Worm (Caenorhabditis elegans): ENCODE data around the gene tra-4.

tra-4 gene

ce11 chrX:2863946-2864345 is 6.5 kb upstream of the tra-4 start, which contains the start of gene F53B3.6:
F53B3.6 (plus strand) TSS chrX:2864229.
- TF ChIP-seq Y56A3A.18 (GFP tag; IDR thresholded peaks at IDR 0.05) (no peak), zfh-2 (GFP tag; conservative IDR thresholded peaks at IDR 0.05) (0 out of 2 replicates have a peak, but pooled peaks have one; percentile 34)

ce11 chrX:2862372-2862771 is 5.0 kb upstream of the tra-4 start, which contains the start of gene comt-1:
comt-1 (minus strand) TSS chrX:2862472.
- TF ChIP-seq cebp-1 (GFP tag; IDR thresholded peaks at IDR 0.05) (no peak), cebp-1 (tag; optimal IDR thresholded peaks at IDR 0.05) (no peak), F49E8.2 (tag; optimal IDR thresholded peaks at IDR 0.05; ENCODE audit: insufficient read depth) (no peak), nhr-27 (tag; optimal IDR thresholded peaks at IDR 0.05) (no peak), unc-130 (GFP tag; optimal IDR thresholded peaks at IDR 0.05) (no peak), tbx-9 (tag; optimal IDR thresholded peaks at IDR 0.05; ENCODE audit: borderline replicate concordance) (no peak), K12H6.12 (tag; optimal IDR thresholded peaks at IDR 0.05) (no peak)

ce11 chrX:2858380-2858779 is 977 bp upstream of the tra-4 start:
- no peak for TF ChIP-seq Y79H2A.3 (GFP tag; conservative IDR thresholded peaks at IDR 0.05)
- no peak for TF ChIP-seq lin-40 (tag; optimal IDR thresholded peaks at IDR 0.05)
- no peak for TF ChIP-seq K11D2.4 (GFP tag; IDR thresholded peaks at IDR 0.05)
- no peak for TF ChIP-seq ccch-3 (GFP tag; optimal IDR thresholded peaks at IDR 0.05)
- no peak for TF ChIP-seq die-1 (tag; optimal IDR thresholded peaks at IDR 0.05)
- TF ChIP-seq hlh-26 (GFP tag; conservative IDR thresholded peaks at IDR 0.05): no peak
- no peak for TF ChIP-seq F33H1.4 (GFP tag; IDR thresholded peaks at IDR 0.05)
- no peak for TF ChIP-seq lin-26 (GFP tag; IDR thresholded peaks at IDR 0.05)
- no peak for TF ChIP-seq cebp-1 (GFP tag; IDR thresholded peaks at IDR 0.05)
- no peak for TF ChIP-seq cebp-1 (tag; optimal IDR thresholded peaks at IDR 0.05)
- TF ChIP-seq bed-1 (GFP tag; IDR thresholded peaks at IDR 0.05): no peak
- TF ChIP-seq F52B5.7 (tag; optimal IDR thresholded peaks at IDR 0.05): no peak
- TF ChIP-seq hmg-20 (GFP tag; IDR thresholded peaks at IDR 0.05): no peak

ce11 chrX:2853963-2854362 is 3.4 kb downstream of the tra-4 start:
- TF ChIP-seq unc-62 (GFP tag; optimal IDR thresholded peaks at IDR 0.05) (no peak), Y67H2A.10 (GFP tag; conservative IDR thresholded peaks at IDR 0.05) (no peak), madf-8 (GFP tag; conservative IDR thresholded peaks at IDR 0.05) (no peak), madf-6 (GFP tag; IDR thresholded peaks at IDR 0.05) (no peak), ZK185.1 (tag; optimal IDR thresholded peaks at IDR 0.05; ENCODE audit: poor library complexity, severe bottlenecking) (no peak), lsl-1 (GFP tag; optimal IDR thresholded peaks at IDR 0.05) (no peak), pbrm-1 (GFP tag; IDR thresholded peaks at IDR 0.05) (no peak), B0035.1 (tag; optimal IDR thresholded peaks at IDR 0.05) (no peak), lin-35 (GFP tag; optimal IDR thresholded peaks at IDR 0.05) (no peak), gei-17 (GFP tag; optimal IDR thresholded peaks at IDR 0.05) (no peak), bed-2 (GFP tag; IDR thresholded peaks at IDR 0.05) (no peak), attf-5 (GFP tag; optimal IDR thresholded peaks at IDR 0.05) (no peak), F55B11.4 (tag; optimal IDR thresholded peaks at IDR 0.05; ENCODE audit: borderline replicate concordance, insufficient read depth) (no peak), D2030.7 (GFP tag; IDR thresholded peaks at IDR 0.05) (no peak), repo-1 (tag; optimal IDR thresholded peaks at IDR 0.05) (no peak), dpl-1 (GFP tag; optimal IDR thresholded peaks at IDR 0.05) (no peak)

All from whole organism, young adult.